Worm (Caenorhabditis elegans): ENCODE data around the gene D1005.10.

DNA sequence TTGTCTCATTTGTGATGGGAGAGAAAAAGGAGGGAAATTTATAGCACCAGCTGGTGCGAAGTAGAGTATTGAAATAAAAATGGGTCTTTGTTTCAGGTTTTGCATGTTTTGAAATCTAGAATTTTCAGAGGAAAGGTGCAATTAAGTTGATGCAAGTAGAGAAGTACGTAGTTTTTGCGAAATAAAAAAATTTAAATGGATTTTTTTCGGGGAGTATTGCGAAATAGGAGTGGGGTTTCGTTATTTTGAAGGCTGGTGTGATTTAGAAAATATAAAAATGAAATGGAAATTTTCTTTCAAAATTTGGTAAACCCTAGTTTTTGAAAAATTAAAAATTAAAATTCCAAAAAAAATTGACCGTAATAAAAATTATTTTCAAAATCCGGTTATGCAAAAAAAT lies 42.1 kb upstream of the D1005.10 start:
- TF ChIP-seq skn-1 (tag; optimal IDR thresholded peaks at IDR 0.05): peak; percentile 42
- TF ChIP-seq fos-1 (tag; optimal IDR thresholded peaks at IDR 0.05): no peak
- TF ChIP-seq sptf-1 (tag; optimal IDR thresholded peaks at IDR 0.05): no peak
- TF ChIP-seq efl-1 (optimal IDR thresholded peaks at IDR 0.05): no peak
- TF ChIP-seq efl-1 (GFP tag; optimal IDR thresholded peaks at IDR 0.05 in 1 of 2): no peak
- TF ChIP-seq zag-1 (tag; optimal IDR thresholded peaks at IDR 0.05): no peak
- no peak for TF ChIP-seq nhr-90 (tag; optimal IDR thresholded peaks at IDR 0.05; ENCODE audit: poor library complexity)
- TF ChIP-seq isw-1 (GFP tag; IDR thresholded peaks at IDR 0.05): no peak
- no peak for TF ChIP-seq unc-62 (GFP tag; optimal IDR thresholded peaks at IDR 0.05)
- TF ChIP-seq xbp-1 (tag; optimal IDR thresholded peaks at IDR 0.05): no peak
- TF ChIP-seq C04F5.9 (tag; optimal IDR thresholded peaks at IDR 0.05): no peak
- TF ChIP-seq nhr-237 (tag; optimal IDR thresholded peaks at IDR 0.05): no peak
- no peak for TF ChIP-seq nhr-11 (tag; optimal IDR thresholded peaks at IDR 0.05)
- no peak for TF ChIP-seq ceh-88 (GFP tag; IDR thresholded peaks at IDR 0.05)
